Worm (Caenorhabditis elegans) whole organism, mixed stage, embryonic: ENCODE results near the gene T10G3.2.

Source experiments
- lsy-2 ChIP-seq: fragments of 150-350 bp; optimal IDR thresholded peaks from 2 replicates; lab custom pipeline; 2014; ENCODE audit warnings: missing biosample characterization, missing genetic modification characterization
- mab-5 ChIP-seq: fragments of 150-350 bp; optimal IDR thresholded peaks from 2 replicates; lab custom pipeline; 2014; ENCODE audit warnings: missing biosample characterization, missing genetic modification characterization
- mep-1 ChIP-seq: fragments of 150-350 bp; optimal IDR thresholded peaks from 2 replicates; lab custom pipeline; 2017; ENCODE audit warnings: missing biosample characterization, missing genetic modification reagents, missing genetic modification characterization, inconsistent platforms
- nhr-237 ChIP-seq: fragments of 150-350 bp; optimal IDR thresholded peaks from 2 replicates; lab custom pipeline; 2014; ENCODE audit warnings: missing biosample characterization, missing genetic modification characterization

ce11 chrV:13468190-13468765, 11.4 kb downstream of the T10G3.2 start, which contains the start of the genes F25H9.6 and F25H9.7:
- TF ChIP-seq mab-5 (tag; lab: Kevin White, UChicago) (no peak), lsy-2 (tag; lab: Kevin White, UChicago) (no peak), mep-1 (peak; percentile 52), nhr-237 (tag; lab: Kevin White, UChicago) (no peak)
